Worm (Caenorhabditis elegans) whole organism, L3 larva: ENCODE measurements around the gene F59E11.2.

Experiments used
- ZK546.5 ChIP-seq: sonication (generic microtip); optimal IDR thresholded peaks from 2 replicates; lab custom pipeline; 2017; ENCODE audit warnings: missing biosample characterization, missing genetic modification characterization
- aly-2 ChIP-seq: fragments of 150-350 bp; optimal IDR thresholded peaks from 2 replicates; lab custom pipeline; 2014; ENCODE audit warnings: missing biosample characterization, missing genetic modification characterization
- ama-1 ChIP-seq: fragments of 150-350 bp; optimal IDR thresholded peaks from 2 replicates; lab custom pipeline; 2018
- ceh-28 ChIP-seq: fragments of 150-350 bp; optimal IDR thresholded peaks from 2 replicates; lab custom pipeline; 2014; ENCODE audit warnings: missing biosample characterization, missing genetic modification reagents, missing genetic modification characterization
- ceh-9 ChIP-seq: sonication (generic microtip); optimal IDR thresholded peaks from 2 replicates; lab custom pipeline; 2018; ENCODE audit warnings: missing biosample characterization, missing genetic modification characterization
- daf-12 ChIP-seq: fragments of 150-350 bp; optimal IDR thresholded peaks from 2 replicates; lab custom pipeline; 2014; ENCODE audit warnings: missing biosample characterization, missing genetic modification reagents, missing genetic modification characterization
- egl-27 ChIP-seq: sonication (generic microtip); optimal IDR thresholded peaks from 4 replicates; lab custom pipeline; 2017; ENCODE audit warnings: missing biosample characterization, missing genetic modification reagents, missing genetic modification characterization
- egl-5 ChIP-seq: fragments of 150-350 bp; optimal IDR thresholded peaks from 2 replicates; lab custom pipeline; 2017; ENCODE audit warnings: missing biosample characterization, missing genetic modification reagents, missing genetic modification characterization, inconsistent platforms
- elt-2 ChIP-seq: sonication (generic microtip); optimal IDR thresholded peaks from 2 replicates; lab custom pipeline; 2016; ENCODE audit warnings: missing genetic modification reagents, mild to moderate bottlenecking, missing genetic modification characterization, missing compliant biosample characterization
- elt-3 ChIP-seq, 3 experiments: fragments of 150-350 bp in 1 of 3; sonication (generic microtip) in 2 of 3; optimal IDR thresholded peaks; 2 replicates in 2 of 3; 4 replicates in 1 of 3; lab custom pipeline; 2014 to 2017; ENCODE audit warnings: missing biosample characterization in 3 of 3, missing genetic modification characterization in 3 of 3
- eor-1 ChIP-seq, 2 experiments: fragments of 150-350 bp; optimal IDR thresholded peaks; 2 replicates each; lab custom pipeline; 2014 to 2018; ENCODE audit warnings: missing biosample characterization in 2 of 2, missing genetic modification characterization in 2 of 2
- fkh-2 ChIP-seq: fragments of 150-350 bp; optimal IDR thresholded peaks from 2 replicates; lab custom pipeline; 2014; ENCODE audit warnings: missing biosample characterization, missing genetic modification reagents, missing genetic modification characterization
- fos-1 ChIP-seq: fragments of 150-350 bp; optimal IDR thresholded peaks from 2 replicates; lab custom pipeline; 2014; ENCODE audit warnings: missing biosample characterization, missing genetic modification characterization
- hmg-11 ChIP-seq: sonication (generic microtip); optimal IDR thresholded peaks from 2 replicates; lab custom pipeline; 2016; ENCODE audit warnings: missing genetic modification characterization, missing compliant biosample characterization
- jun-1 ChIP-seq: fragments of 150-350 bp; optimal IDR thresholded peaks from 2 replicates; lab custom pipeline; 2014; ENCODE audit warnings: missing biosample characterization, missing genetic modification reagents, missing genetic modification characterization
- lin-39 ChIP-seq: fragments of 150-350 bp; optimal IDR thresholded peaks from 2 replicates; lab custom pipeline; 2018; ENCODE audit warnings: missing biosample characterization, missing genetic modification reagents, missing genetic modification characterization
- lsy-12 ChIP-seq: sonication (generic microtip); optimal IDR thresholded peaks from 2 replicates; lab custom pipeline; 2016; ENCODE audit warnings: mild to moderate bottlenecking, missing genetic modification characterization, missing compliant biosample characterization
- mdl-1 ChIP-seq: fragments of 150-350 bp; optimal IDR thresholded peaks from 2 replicates; lab custom pipeline; 2014; ENCODE audit warnings: missing biosample characterization, missing genetic modification characterization
- mml-1 ChIP-seq: fragments of 150-350 bp; sonication (generic microtip); optimal IDR thresholded peaks from 3 replicates; lab custom pipeline; 2014; ENCODE audit warnings: missing biosample characterization, missing genetic modification characterization
- nhr-11 ChIP-seq: fragments of 150-350 bp; optimal IDR thresholded peaks from 2 replicates; lab custom pipeline; 2014; ENCODE audit warnings: missing biosample characterization, missing genetic modification characterization
- nhr-12 ChIP-seq: fragments of 150-350 bp; optimal IDR thresholded peaks from 2 replicates; lab custom pipeline; 2014; ENCODE audit warnings: missing biosample characterization, missing genetic modification characterization
- nhr-23 ChIP-seq: fragments of 150-350 bp; optimal IDR thresholded peaks from 2 replicates; lab custom pipeline; 2014; ENCODE audit warnings: missing biosample characterization, missing genetic modification reagents, missing genetic modification characterization
- nhr-237 ChIP-seq: fragments of 150-350 bp; optimal IDR thresholded peaks from 2 replicates; lab custom pipeline; 2014; ENCODE audit warnings: missing biosample characterization, missing genetic modification characterization
- nhr-25 ChIP-seq: sonication (generic microtip); optimal IDR thresholded peaks from 2 replicates; lab custom pipeline; 2017; ENCODE audit warnings: missing biosample characterization, missing genetic modification characterization
- nhr-67 ChIP-seq: fragments of 150-350 bp; optimal IDR thresholded peaks from 2 replicates; lab custom pipeline; 2014; ENCODE audit warnings: missing biosample characterization, missing genetic modification characterization
- nhr-76 ChIP-seq: fragments of 150-350 bp; sonication (generic microtip); optimal IDR thresholded peaks from 5 replicates; lab custom pipeline; 2014; ENCODE audit warnings: missing biosample characterization, missing genetic modification characterization
- nhr-77 ChIP-seq: fragments of 150-350 bp; optimal IDR thresholded peaks from 2 replicates; lab custom pipeline; 2014; ENCODE audit warnings: missing biosample characterization, missing genetic modification characterization
- pha-4 ChIP-seq: fragments of 150-350 bp; optimal IDR thresholded peaks from 2 replicates; lab custom pipeline; 2014; ENCODE audit warnings: missing biosample characterization, missing genetic modification reagents, missing genetic modification characterization
- pqm-1 ChIP-seq: fragments of 150-350 bp; optimal IDR thresholded peaks from 2 replicates; lab custom pipeline; 2017; ENCODE audit warnings: missing biosample characterization, missing genetic modification characterization, inconsistent platforms
- skn-1 ChIP-seq: fragments of 150-350 bp; optimal IDR thresholded peaks from 2 replicates; lab custom pipeline; 2014; ENCODE audit warnings: missing biosample characterization, missing genetic modification characterization
- snpc-4 ChIP-seq: fragments of 150-350 bp; optimal IDR thresholded peaks from 2 replicates; lab custom pipeline; 2014; ENCODE audit warnings: missing biosample characterization, missing genetic modification characterization
- unc-39 ChIP-seq: sonication (generic microtip); optimal IDR thresholded peaks from 4 replicates; lab custom pipeline; 2017; ENCODE audit warnings: missing biosample characterization, missing genetic modification characterization
- unc-62 ChIP-seq: fragments of 150-350 bp; sonication (generic microtip); optimal IDR thresholded peaks from 4 replicates; lab custom pipeline; 2014; ENCODE audit warnings: missing biosample characterization, missing genetic modification reagents, missing genetic modification characterization
- zag-1 ChIP-seq: fragments of 150-350 bp; optimal IDR thresholded peaks from 2 replicates; lab custom pipeline; 2014; ENCODE audit warnings: missing biosample characterization, missing genetic modification characterization
- ztf-4 ChIP-seq: fragments of 150-350 bp; optimal IDR thresholded peaks from 2 replicates; lab custom pipeline; 2014; ENCODE audit warnings: missing biosample characterization, missing genetic modification characterization

The F59E11.2 gene

DNA sequence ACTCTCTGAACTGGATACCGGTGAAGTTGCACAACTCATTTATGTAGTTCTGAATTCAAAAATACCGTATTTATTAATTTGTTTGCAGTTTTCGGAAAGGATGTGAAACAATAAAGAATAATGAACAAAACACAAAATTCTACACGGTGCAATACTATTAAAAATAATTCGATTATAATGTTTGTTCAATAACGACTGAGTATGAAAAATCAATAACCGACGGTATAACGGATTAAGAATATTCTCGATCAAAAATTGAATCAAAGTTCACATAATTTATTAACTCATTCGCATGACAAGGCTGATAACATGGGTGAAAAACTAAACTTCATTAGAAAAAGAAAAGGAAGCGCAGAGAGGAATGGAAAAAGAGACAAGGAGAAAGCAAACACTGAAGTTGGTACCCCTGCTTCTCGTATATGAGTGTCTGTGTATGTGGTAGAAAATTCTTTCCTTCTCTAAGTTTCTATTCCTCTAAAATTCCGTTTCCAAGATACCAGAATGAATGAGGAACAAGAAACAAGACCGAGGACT lies 26.3 kb upstream of the F59E11.2 start, which contains the start of gene nhr-143:
TSS of gene nhr-143 (minus strand) at position 51 of the 534 bp plus-strand sequence.
- TF ChIP-seq unc-62 (GFP tag; lab: Kevin White, UChicago), result no peak
- TF ChIP-seq pqm-1 (tag; lab: Kevin White, UChicago), result peak; percentile 56
- peak; percentile 31 for TF ChIP-seq nhr-25 (tag; lab: Kevin White, UChicago)
- TF ChIP-seq elt-2, result peak; percentile 55
- TF ChIP-seq nhr-77 (tag; lab: Kevin White, UChicago), result no peak
- TF ChIP-seq ceh-28 (tag; lab: Kevin White, UChicago), result peak; percentile 11
- TF ChIP-seq skn-1, result no peak
- no peak for TF ChIP-seq snpc-4 (tag; lab: Kevin White, UChicago)
- peak; percentile 20 for TF ChIP-seq pha-4
- TF ChIP-seq fkh-2 (tag; lab: Kevin White, UChicago), result no peak
- no peak for TF ChIP-seq aly-2
- TF ChIP-seq daf-12 (tag; lab: Kevin White, UChicago), result no peak
- no peak for TF ChIP-seq lin-39 (tag; lab: Kevin White, UChicago)

DNA sequence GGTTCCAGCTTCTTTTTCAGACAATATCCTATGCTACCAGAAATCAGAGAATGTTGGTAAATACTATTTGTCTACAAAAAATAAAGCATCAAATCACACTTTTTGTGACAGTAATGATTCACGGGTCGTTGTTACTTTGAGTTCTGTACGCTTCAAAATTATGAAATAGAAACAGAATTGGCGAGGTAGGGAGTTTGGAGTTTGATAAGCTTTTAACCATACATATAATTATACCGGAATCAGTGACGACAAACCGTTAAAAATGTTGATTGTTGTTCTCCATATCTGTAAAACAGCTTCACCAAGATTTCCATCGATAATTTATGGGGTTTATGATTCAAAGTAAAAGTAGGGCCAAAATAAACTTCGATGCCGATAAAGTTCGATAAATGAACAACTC lies 23.4 kb upstream of the F59E11.2 start:
- TF ChIP-seq nhr-11 (tag; lab: Kevin White, UChicago), result no peak
- TF ChIP-seq ama-1 (lab: Kevin White, UChicago), result no peak
- TF ChIP-seq jun-1, result no peak
- peak; percentile 55 for TF ChIP-seq pqm-1 (tag; lab: Kevin White, UChicago)
- no peak for TF ChIP-seq lsy-12 (tag; lab: Kevin White, UChicago)
- TF ChIP-seq aly-2, result no peak
- TF ChIP-seq elt-2, result peak; percentile 4

DNA sequence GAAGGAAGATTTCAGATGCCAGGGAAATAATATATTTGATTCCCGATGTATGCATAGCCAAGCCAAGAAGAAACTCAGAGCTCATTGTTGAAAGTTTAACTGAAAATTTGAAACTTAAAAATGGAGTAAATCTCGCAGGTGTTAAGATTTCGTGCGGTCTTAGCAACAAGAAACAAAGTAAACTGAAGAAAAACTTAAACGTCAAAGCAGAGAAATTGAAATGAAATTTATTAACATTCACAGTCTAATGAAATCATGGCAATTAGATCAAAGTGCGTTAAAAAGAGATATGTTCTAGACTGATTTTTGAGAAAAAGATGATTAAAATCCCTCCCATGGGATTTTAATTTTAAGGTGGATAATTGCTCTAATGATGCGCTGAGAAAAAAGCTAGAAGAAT lies 20.4 kb upstream of the F59E11.2 start, which contains the start of gene str-84:
TSS of gene str-84 (minus strand) at position 101 of the 400 bp plus-strand sequence.
- TF ChIP-seq nhr-25 (tag; lab: Kevin White, UChicago) (no peak), unc-39 (tag; lab: Kevin White, UChicago) (no peak), ztf-4 (tag; lab: Kevin White, UChicago) (no peak), zag-1 (tag; lab: Kevin White, UChicago) (no peak), fos-1 (no peak), eor-1 (tag; optimal IDR thresholded peaks at IDR 0.05; lab: Kevin White, UChicago) (no peak), nhr-237 (tag; lab: Kevin White, UChicago) (no peak), nhr-23 (tag; lab: Kevin White, UChicago) (no peak), jun-1 (no peak), nhr-12 (no peak), mdl-1 (no peak), aly-2 (no peak), daf-12 (tag; lab: Kevin White, UChicago) (no peak), fkh-2 (tag; lab: Kevin White, UChicago) (no peak), mml-1 (no peak), nhr-11 (tag; lab: Kevin White, UChicago) (no peak), hmg-11 (tag; lab: Kevin White, UChicago) (no peak)

DNA sequence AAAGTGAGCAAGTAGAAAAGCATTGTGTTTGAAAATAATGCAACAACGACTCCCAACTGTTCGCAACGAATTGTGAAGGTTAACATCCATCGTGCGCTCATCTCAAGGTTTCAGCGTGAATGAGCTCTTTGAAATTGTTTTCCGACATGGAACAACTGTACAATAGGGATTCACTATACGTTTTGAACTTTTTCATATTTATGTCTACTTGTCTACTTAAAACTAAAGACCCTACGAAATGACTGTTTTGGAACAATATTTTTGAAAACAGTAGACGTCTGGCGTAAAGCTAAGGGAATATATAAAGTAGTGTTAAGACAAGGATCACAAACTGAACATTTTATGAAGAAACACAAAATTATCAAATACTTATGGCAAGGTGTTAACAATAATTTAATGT lies 17.7 kb upstream of the F59E11.2 start, which contains the start of gene str-86:
TSS of gene str-86 (minus strand) at position 101 of the 400 bp plus-strand sequence.
- TF ChIP-seq elt-2 (no peak), eor-1 (tag; optimal IDR thresholded peaks at IDR 0.05; lab: Kevin White, UChicago) (no peak)
- TF ChIP-seq, all 47 proteins: peak for 0

- TF ChIP-seq pha-4 (no peak), ceh-9 (tag; lab: Kevin White, UChicago) (no peak), ama-1 (lab: Kevin White, UChicago) (no peak), egl-27 (tag; lab: Kevin White, UChicago) (no peak), jun-1 (no peak), nhr-67 (tag; lab: Kevin White, UChicago) (no peak), fos-1 (no peak), elt-3 (tag; optimal IDR thresholded peaks at IDR 0.05; lab: Kevin White, UChicago) (no peak), ceh-28 (tag; lab: Kevin White, UChicago) (no peak), nhr-77 (tag; lab: Kevin White, UChicago) (no peak), mml-1 (no peak), egl-5 (tag; lab: Kevin White, UChicago) (no peak), snpc-4 (tag; lab: Kevin White, UChicago) (no peak), elt-2 (no peak), ZK546.5 (tag; lab: Kevin White, UChicago) (no peak), nhr-76 (tag; lab: Kevin White, UChicago) (no peak)
Observed at ce11 chrV:8984783-8985182, 16.5 kb upstream of the F59E11.2 start.
